Fruit fly (Drosophila melanogaster) whole organism, embryonic: ENCODE measurements around the gene MED14.
A peak's percentile ranks its signal among the peaks of the same experiment; 100 is the strongest.

Source experiments
- Abd-B ChIP-seq: fragments of 200-800 bp; sonication (Bioruptor generic); optimal IDR thresholded peaks from 2 replicates; lab custom pipeline; 2018; ENCODE audit warnings: missing biosample characterization, mild to moderate bottlenecking, missing genetic modification characterization, moderate library complexity
- Antp ChIP-seq: fragments of 200-800 bp; sonication (Bioruptor generic); optimal IDR thresholded peaks from 3 replicates; lab custom pipeline; 2016; ENCODE audit warnings: missing biosample characterization, missing genetic modification characterization
- Bteb2 ChIP-seq: fragments of 200-800 bp; sonication (Bioruptor generic); optimal IDR thresholded peaks from 2 replicates; lab custom pipeline; 2016; ENCODE audit warnings: missing biosample characterization, missing genetic modification characterization
- C15 ChIP-seq: fragments of 200-800 bp; sonication (Bioruptor generic); IDR thresholded peaks from 3 replicates; pipeline ENCODE4 v1.3.6; 2022; ENCODE audit warnings: missing biosample characterization, missing genetic modification characterization
- CG10462 ChIP-seq: fragments of 200-800 bp; sonication (Bioruptor generic); optimal IDR thresholded peaks from 2 replicates; lab custom pipeline; 2016; ENCODE audit warnings: missing biosample characterization, missing genetic modification characterization
- CG10565 ChIP-seq: fragments of 200-800 bp; sonication (Bioruptor generic); optimal IDR thresholded peaks from 3 replicates; lab custom pipeline; 2016; ENCODE audit warnings: missing biosample characterization, mild to moderate bottlenecking, missing genetic modification characterization
- CG12236 ChIP-seq: fragments of 200-800 bp; sonication (Bioruptor generic); optimal IDR thresholded peaks from 2 replicates; lab custom pipeline; 2016; ENCODE audit warnings: missing biosample characterization, missing genetic modification characterization
- CG15011 ChIP-seq: fragments of 200-800 bp; sonication (Bioruptor generic); optimal IDR thresholded peaks from 3 replicates; lab custom pipeline; 2018; ENCODE audit warnings: missing biosample characterization, mild to moderate bottlenecking, missing genetic modification characterization
- CG16815 ChIP-seq: fragments of 200-800 bp; sonication (Bioruptor generic); optimal IDR thresholded peaks from 3 replicates; lab custom pipeline; 2017; ENCODE audit warnings: missing biosample characterization, mild to moderate bottlenecking, missing genetic modification characterization
- CG30020 ChIP-seq: fragments of 200-800 bp; optimal IDR thresholded peaks from 2 replicates; lab custom pipeline; 2019; ENCODE audit warnings: missing biosample characterization, mild to moderate bottlenecking, missing genetic modification characterization, moderate library complexity
- CG34224 ChIP-seq: fragments of 200-800 bp; sonication (Bioruptor generic); IDR thresholded peaks from 3 replicates; pipeline ENCODE4 v1.3.6; 2022; ENCODE audit warnings: missing biosample characterization, missing genetic modification characterization; ENCODE audit not compliant: partially characterized antibody
- CG42726 ChIP-seq: fragments of 200-800 bp; sonication (Bioruptor generic); IDR thresholded peaks from 2 replicates; pipeline ENCODE4 v1.3.6; 2022; ENCODE audit warnings: missing biosample characterization, missing genetic modification characterization; ENCODE audit not compliant: partially characterized antibody
- CG43689 ChIP-seq: fragments of 200-800 bp; sonication (Bioruptor generic); IDR thresholded peaks from 2 replicates; pipeline ENCODE4 v1.3.6; 2022; ENCODE audit warnings: missing biosample characterization, missing genetic modification characterization
- CG6654 ChIP-seq: fragments of 200-800 bp; sonication (Bioruptor generic); optimal IDR thresholded peaks from 2 replicates; lab custom pipeline; 2017; ENCODE audit warnings: missing biosample characterization, mild to moderate bottlenecking, missing genetic modification characterization
- D ChIP-seq, 2 experiments: fragments of 200-800 bp in 1 of 2; fragments of >200 bp in 1 of 2; sonication (Bioruptor generic) in 1 of 2; optimal IDR thresholded peaks; 2 replicates in 1 of 2; 3 replicates in 1 of 2; lab custom pipeline; 2017; ENCODE audit warnings: mild to moderate bottlenecking in 1 of 2, missing biosample characterization in 1 of 2, missing genetic modification characterization in 1 of 2, missing genetic modification reagents in 1 of 2
- Dfd ChIP-seq, 2 experiments: fragments of >200 bp; optimal IDR thresholded peaks; 2 replicates each; lab custom pipeline; 2017; ENCODE audit warnings: missing biosample characterization in 2 of 2, missing genetic modification characterization in 2 of 2
- Dp ChIP-seq: fragments of 200-800 bp; sonication (Bioruptor generic); optimal IDR thresholded peaks from 2 replicates; lab custom pipeline; 2018; ENCODE audit warnings: missing biosample characterization, mild to moderate bottlenecking, missing genetic modification characterization, moderate library complexity
- Fer1 ChIP-seq: fragments of 200-800 bp; sonication (Bioruptor generic); optimal IDR thresholded peaks from 2 replicates; lab custom pipeline; 2017; ENCODE audit warnings: missing biosample characterization, mild to moderate bottlenecking, missing genetic modification characterization
- HLH54F ChIP-seq: fragments of 200-800 bp; sonication (Bioruptor generic); optimal IDR thresholded peaks from 3 replicates; lab custom pipeline; 2016; ENCODE audit warnings: missing biosample characterization, missing genetic modification characterization
- Hr3 ChIP-seq: fragments of 200-800 bp; sonication (Bioruptor generic); optimal IDR thresholded peaks from 3 replicates; lab custom pipeline; 2016; ENCODE audit warnings: missing biosample characterization, missing genetic modification characterization
- Kr ChIP-seq: fragments of 200-800 bp; sonication (Bioruptor generic); optimal IDR thresholded peaks from 2 replicates; lab custom pipeline; 2017; ENCODE audit warnings: missing biosample characterization, mild to moderate bottlenecking, missing genetic modification characterization
- Lim3 ChIP-seq: fragments of 200-800 bp; sonication (Bioruptor generic); IDR thresholded peaks from 2 replicates; pipeline ENCODE4 v1.3.6; 2022; ENCODE audit warnings: missing biosample characterization, missing genetic modification characterization
- MBD-R2 ChIP-seq: fragments of 200-800 bp; sonication (Bioruptor generic); IDR thresholded peaks from 2 replicates; pipeline ENCODE4 v1.3.6; 2022; ENCODE audit warnings: missing biosample characterization, missing genetic modification characterization
- NFAT ChIP-seq: fragments of 200-800 bp; sonication (Bioruptor generic); IDR thresholded peaks from 2 replicates; pipeline ENCODE4 v1.3.6; 2022; ENCODE audit warnings: missing biosample characterization, missing genetic modification characterization
- Nf-YC ChIP-seq: fragments of 200-800 bp; optimal IDR thresholded peaks from 3 replicates; lab custom pipeline; 2019; ENCODE audit warnings: missing biosample characterization, mild to moderate bottlenecking, missing genetic modification characterization, moderate library complexity
- Rfx ChIP-seq: fragments of 200-800 bp; sonication (Bioruptor generic); IDR thresholded peaks from 2 replicates; pipeline ENCODE4 v1.3.6; 2022; ENCODE audit warnings: missing biosample characterization, missing genetic modification characterization
- Taf1 ChIP-seq: fragments of 200-800 bp; sonication (Bioruptor generic); IDR thresholded peaks from 2 replicates; pipeline ENCODE4 v1.3.6; 2022; ENCODE audit warnings: missing biosample characterization, missing genetic modification characterization
- Xbp1 ChIP-seq: fragments of 200-800 bp; sonication (Bioruptor generic); optimal IDR thresholded peaks from 3 replicates; lab custom pipeline; 2016; ENCODE audit warnings: missing biosample characterization, mild to moderate bottlenecking, missing genetic modification characterization
- ara ChIP-seq: fragments of 200-800 bp; sonication (Bioruptor generic); IDR thresholded peaks from 2 replicates; pipeline ENCODE4 v1.3.6; 2022; ENCODE audit warnings: missing biosample characterization, missing genetic modification characterization
- az2 ChIP-seq: fragments of 200-800 bp; sonication (Bioruptor generic); optimal IDR thresholded peaks from 3 replicates; lab custom pipeline; 2016; ENCODE audit warnings: missing biosample characterization, missing genetic modification characterization
- ci ChIP-seq: fragments of 200-800 bp; sonication (Bioruptor generic); IDR thresholded peaks from 3 replicates; pipeline ENCODE4 v1.3.6; 2022; ENCODE audit warnings: missing biosample characterization, missing genetic modification characterization
- crol ChIP-seq: fragments of 200-800 bp; sonication (Bioruptor generic); IDR thresholded peaks from 2 replicates; pipeline ENCODE4 v1.3.6; 2022; ENCODE audit warnings: missing biosample characterization, missing genetic modification characterization
- emc ChIP-seq: fragments of 200-800 bp; sonication (Bioruptor generic); optimal IDR thresholded peaks from 2 replicates; lab custom pipeline; 2016; ENCODE audit warnings: missing biosample characterization, missing genetic modification characterization
- ems ChIP-seq: fragments of 200-800 bp; sonication (Bioruptor generic); optimal IDR thresholded peaks from 3 replicates; lab custom pipeline; 2016; ENCODE audit warnings: missing biosample characterization, missing genetic modification characterization
- ftz-f1 ChIP-seq: fragments of 200-800 bp; sonication (Bioruptor generic); optimal IDR thresholded peaks from 2 replicates; lab custom pipeline; 2016; ENCODE audit warnings: missing biosample characterization, missing genetic modification characterization
- hbn ChIP-seq: fragments of 200-800 bp; sonication (Bioruptor generic); IDR thresholded peaks from 2 replicates; pipeline ENCODE4 v1.3.6; 2022; ENCODE audit warnings: missing biosample characterization, missing genetic modification characterization; ENCODE audit not compliant: partially characterized antibody
- her ChIP-seq: fragments of 200-800 bp; sonication (Bioruptor generic); optimal IDR thresholded peaks from 2 replicates; lab custom pipeline; 2016; ENCODE audit warnings: missing biosample characterization, missing genetic modification characterization
- maf-S ChIP-seq: fragments of 200-800 bp; sonication (Bioruptor generic); optimal IDR thresholded peaks from 2 replicates; lab custom pipeline; 2016; ENCODE audit warnings: missing biosample characterization, missing genetic modification characterization
- pros ChIP-seq: fragments of 200-800 bp; sonication (Bioruptor generic); optimal IDR thresholded peaks from 3 replicates; lab custom pipeline; 2019; ENCODE audit warnings: missing biosample characterization, mild to moderate bottlenecking, missing genetic modification characterization, moderate library complexity
- pzg ChIP-seq: fragments of 200-800 bp; sonication (Bioruptor generic); optimal IDR thresholded peaks from 3 replicates; lab custom pipeline; 2018; ENCODE audit warnings: missing biosample characterization, mild to moderate bottlenecking, missing genetic modification characterization, moderate library complexity
- repo ChIP-seq: fragments of 200-800 bp; sonication (Bioruptor generic); optimal IDR thresholded peaks from 2 replicates; lab custom pipeline; 2016; ENCODE audit warnings: missing biosample characterization, missing genetic modification characterization
- run ChIP-seq: fragments of 200-800 bp; sonication (Bioruptor generic); optimal IDR thresholded peaks from 3 replicates; lab custom pipeline; 2018; ENCODE audit warnings: missing biosample characterization, mild to moderate bottlenecking, missing genetic modification characterization
- salm ChIP-seq: fragments of 200-800 bp; sonication (Bioruptor generic); optimal IDR thresholded peaks from 2 replicates; lab custom pipeline; 2018; ENCODE audit warnings: missing biosample characterization, mild to moderate bottlenecking, missing genetic modification characterization
- sc ChIP-seq, 3 experiments: fragments of >200 bp in 2 of 3; fragments of 200-800 bp in 1 of 3; sonication (Bioruptor generic) in 1 of 3; optimal IDR thresholded peaks; 2 replicates in 2 of 3; 3 replicates in 1 of 3; lab custom pipeline; 2017; ENCODE audit warnings: mild to moderate bottlenecking in 1 of 3, missing biosample characterization in 1 of 3, missing genetic modification characterization in 1 of 3, missing genetic modification reagents in 1 of 3
- seq ChIP-seq: fragments of 200-800 bp; sonication (Bioruptor generic); IDR thresholded peaks from 2 replicates; pipeline ENCODE4 v1.3.6; 2022; ENCODE audit warnings: missing biosample characterization, missing genetic modification characterization
- stc ChIP-seq: fragments of 200-800 bp; sonication (Bioruptor generic); IDR thresholded peaks from 2 replicates; pipeline ENCODE4 v1.3.6; 2022; ENCODE audit warnings: missing biosample characterization, missing genetic modification characterization
- stwl ChIP-seq: fragments of 200-800 bp; sonication (Bioruptor generic); optimal IDR thresholded peaks from 3 replicates; lab custom pipeline; 2018; ENCODE audit warnings: missing biosample characterization, mild to moderate bottlenecking, missing genetic modification characterization, moderate library complexity
- sug ChIP-seq: fragments of 200-800 bp; optimal IDR thresholded peaks from 2 replicates; lab custom pipeline; 2019; ENCODE audit warnings: missing biosample characterization, mild to moderate bottlenecking, missing genetic modification characterization, moderate library complexity
- ttk ChIP-seq: fragments of 200-800 bp; sonication (Bioruptor generic); IDR thresholded peaks from 2 replicates; pipeline ENCODE4 v2.1.2; 2022; ENCODE audit warnings: missing biosample characterization, missing genetic modification characterization

MED14 gene

dm6 chr3L:640324-640974, 47.4 kb downstream of the MED14 start (continued):
- no peak for TF ChIP-seq C15 (GFP tag; lab: Robert Waterston, UW)
- TF ChIP-seq hbn (GFP tag; lab: Robert Waterston, UW), result no peak
- TF ChIP-seq CG15011 (GFP tag; lab: Kevin White, UChicago), result peak; percentile 74
- TF ChIP-seq CG10462 (GFP tag; lab: Kevin White, UChicago), result peak; percentile 80
- peak; percentile 78 for TF ChIP-seq Rfx (GFP tag; lab: Robert Waterston, UW)
- peak; percentile 45 for TF ChIP-seq Bteb2
- peak; percentile 56 for TF ChIP-seq HLH54F (GFP tag; lab: Kevin White, UChicago)
- TF ChIP-seq CG6654 (GFP tag; lab: Kevin White, UChicago), result peak; percentile 45
- peak; percentile 75 for TF ChIP-seq ttk (GFP tag; lab: Robert Waterston, UW)
- TF ChIP-seq CG16815 (GFP tag; lab: Kevin White, UChicago), result peak; percentile 86
- TF ChIP-seq Nf-YC (tag; lab: Kevin White, UChicago), result peak; percentile 16
- peak; percentile 60 for TF ChIP-seq CG10565 (GFP tag; lab: Kevin White, UChicago)
- peak; percentile 84 for TF ChIP-seq Xbp1 (GFP tag; lab: Kevin White, UChicago)
- no peak for TF ChIP-seq Dp (GFP tag; lab: Kevin White, UChicago)
- no peak for TF ChIP-seq CG34224
- TF ChIP-seq Abd-B (GFP tag; lab: Kevin White, UChicago), result peak; percentile 66
- no peak for TF ChIP-seq ftz-f1 (GFP tag; lab: Kevin White, UChicago)
- TF ChIP-seq pros (GFP tag; lab: Kevin White, UChicago), result peak; percentile 97
- TF ChIP-seq crol, result peak; percentile 63
- peak; percentile 76 for TF ChIP-seq maf-S (GFP tag; lab: Kevin White, UChicago)
- TF ChIP-seq run (tag; lab: Kevin White, UChicago), result peak; percentile 36
- TF ChIP-seq NFAT, result 0 out of 2 replicates have a peak, but pooled peaks have one; percentile 15
- TF ChIP-seq stc (GFP tag; lab: Robert Waterston, UW), result peak; percentile 62; the same call in 1 of the 2 replicates
- no peak for TF ChIP-seq emc (GFP tag; lab: Kevin White, UChicago)
- TF ChIP-seq sug, result peak; percentile 21
- peak; percentile 52 for TF ChIP-seq stwl (tag; lab: Kevin White, UChicago)
- TF ChIP-seq seq (GFP tag; lab: Robert Waterston, UW), result peak; percentile 71
- no peak for TF ChIP-seq Taf1
- TF ChIP-seq Fer1, result peak; percentile 81
- TF ChIP-seq CG43689 (GFP tag; lab: Robert Waterston, UW), result no peak
- peak; percentile 85 for TF ChIP-seq ara (GFP tag; lab: Robert Waterston, UW)
- TF ChIP-seq pzg (GFP tag; lab: Kevin White, UChicago), result no peak
- TF ChIP-seq CG42726 (GFP tag; lab: Robert Waterston, UW), result no peak
- peak; percentile 57 for TF ChIP-seq MBD-R2 (GFP tag; lab: Robert Waterston, UW)
- peak; percentile 77 for TF ChIP-seq repo (GFP tag; lab: Kevin White, UChicago)
- peak; percentile 80 for TF ChIP-seq ci (GFP tag; lab: Robert Waterston, UW)
- TF ChIP-seq Lim3 (GFP tag; lab: Robert Waterston, UW), result no peak
- no peak for TF ChIP-seq sc (optimal IDR thresholded peaks at IDR 0.05; lab: Kevin White, UChicago)
- peak; percentile 69 for TF ChIP-seq sc (GFP tag; optimal IDR thresholded peaks at IDR 0.05; lab: Kevin White, UChicago)
- peak; percentile 78 for TF ChIP-seq CG12236
- peak; percentile 57 for TF ChIP-seq ems (GFP tag; lab: Kevin White, UChicago)
- TF ChIP-seq salm (tag; lab: Kevin White, UChicago), result peak; percentile 70
- TF ChIP-seq D (optimal IDR thresholded peaks at IDR 0.05; lab: Kevin White, UChicago), result no peak
- TF ChIP-seq D (GFP tag; optimal IDR thresholded peaks at IDR 0.05; lab: Kevin White, UChicago), result peak; percentile 90
- peak; percentile 86 for TF ChIP-seq her
- TF ChIP-seq Kr (GFP tag; lab: Kevin White, UChicago), result peak; percentile 64
- TF ChIP-seq Hr3, result peak; percentile 82
- TF ChIP-seq Antp, result peak; percentile 85
- no peak for TF ChIP-seq Dfd (GFP tag; optimal IDR thresholded peaks at IDR 0.05; lab: Kevin White, UChicago)
- peak; percentile 47 for TF ChIP-seq CG30020 (tag; lab: Kevin White, UChicago)
- peak; percentile 84 for TF ChIP-seq az2 (GFP tag; lab: Kevin White, UChicago)
